Worm (Caenorhabditis elegans) whole organism, young adult: ENCODE results near the gene W09C2.8.

Experiments used
- B0261.1 ChIP-seq: sonication (generic microtip); optimal IDR thresholded peaks from 2 replicates; lab custom pipeline; 2016; ENCODE audit warnings: mild to moderate bottlenecking, missing genetic modification characterization, moderate library complexity, missing compliant biosample characterization
- C17E4.6 ChIP-seq: fragments of 200-800 bp; sonication (Bioruptor generic); IDR thresholded peaks from 2 replicates; pipeline ENCODE4 v1.3.6; 2022; ENCODE audit warnings: missing genetic modification reagents, missing genetic modification characterization, missing compliant biosample characterization
- D2030.7 ChIP-seq: fragments of 200-800 bp; sonication (Bioruptor generic); IDR thresholded peaks from 2 replicates; pipeline ENCODE4 v1.3.6; 2022; ENCODE audit warnings: missing genetic modification reagents, missing genetic modification characterization, missing compliant biosample characterization
- bed-2 ChIP-seq: fragments of 200-800 bp; sonication (Bioruptor generic); IDR thresholded peaks from 2 replicates; pipeline ENCODE4 v1.3.6; 2022; ENCODE audit warnings: missing genetic modification reagents, missing genetic modification characterization, missing compliant biosample characterization
- dox-1 ChIP-seq: fragments of 200-800 bp; sonication (Bioruptor generic); IDR thresholded peaks from 2 replicates; pipeline ENCODE4 v1.3.6; 2022; ENCODE audit warnings: missing genetic modification reagents, missing genetic modification characterization, missing compliant biosample characterization
- egrh-3 ChIP-seq: fragments of 200-800 bp; sonication (Bioruptor generic); IDR thresholded peaks from 2 replicates; pipeline ENCODE4 v1.3.6; 2022; ENCODE audit warnings: missing genetic modification reagents, missing genetic modification characterization, missing compliant biosample characterization
- gei-17 ChIP-seq: fragments of 200-800 bp; sonication (Bioruptor generic); optimal IDR thresholded peaks from 2 replicates; lab custom pipeline; 2018; ENCODE audit warnings: mild to moderate bottlenecking, missing genetic modification characterization, missing compliant biosample characterization
- hsf-1 ChIP-seq: fragments of 200-800 bp; sonication (Bioruptor generic); IDR thresholded peaks from 2 replicates; pipeline ENCODE4 v1.3.6; 2022; ENCODE audit warnings: missing genetic modification reagents, missing genetic modification characterization, missing compliant biosample characterization
- let-526 ChIP-seq: fragments of 200-800 bp; sonication (Bioruptor generic); IDR thresholded peaks from 2 replicates; pipeline ENCODE4 v1.3.6; 2022; ENCODE audit warnings: missing genetic modification reagents, missing genetic modification characterization, missing compliant biosample characterization
- lsy-27 ChIP-seq: sonication (generic microtip); optimal IDR thresholded peaks from 2 replicates; lab custom pipeline; 2017; ENCODE audit warnings: missing genetic modification characterization, mild to moderate bottlenecking, missing compliant biosample characterization, antibody characterized with exemption, missing genotype, borderline replicate concordance; ENCODE audit not compliant: insufficient read depth
- nfya-2 ChIP-seq: fragments of 200-800 bp; sonication (Bioruptor generic); IDR thresholded peaks from 2 replicates; pipeline ENCODE4 v1.3.6; 2022; ENCODE audit warnings: missing genetic modification reagents, missing genetic modification characterization, missing compliant biosample characterization
- somi-1 ChIP-seq: fragments of 200-800 bp; sonication (Bioruptor generic); optimal IDR thresholded peaks from 2 replicates; lab custom pipeline; 2018; ENCODE audit warnings: mild to moderate bottlenecking, missing genetic modification characterization, missing compliant biosample characterization
- tbx-9 ChIP-seq: sonication (generic microtip); optimal IDR thresholded peaks from 2 replicates; lab custom pipeline; 2016; ENCODE audit warnings: borderline replicate concordance, missing genetic modification characterization, inconsistent platforms, missing compliant biosample characterization
- tlf-1 ChIP-seq: fragments of 200-800 bp; sonication (Bioruptor generic); optimal IDR thresholded peaks from 2 replicates; lab custom pipeline; 2018; ENCODE audit warnings: mild to moderate bottlenecking, missing genetic modification characterization, missing compliant biosample characterization
- ztf-25 ChIP-seq: fragments of 200-800 bp; sonication (Bioruptor generic); IDR thresholded peaks from 2 replicates; pipeline ENCODE4 v1.3.6; 2022; ENCODE audit warnings: missing genetic modification reagents, missing genetic modification characterization, missing compliant biosample characterization

Gene W09C2.8

DNA sequence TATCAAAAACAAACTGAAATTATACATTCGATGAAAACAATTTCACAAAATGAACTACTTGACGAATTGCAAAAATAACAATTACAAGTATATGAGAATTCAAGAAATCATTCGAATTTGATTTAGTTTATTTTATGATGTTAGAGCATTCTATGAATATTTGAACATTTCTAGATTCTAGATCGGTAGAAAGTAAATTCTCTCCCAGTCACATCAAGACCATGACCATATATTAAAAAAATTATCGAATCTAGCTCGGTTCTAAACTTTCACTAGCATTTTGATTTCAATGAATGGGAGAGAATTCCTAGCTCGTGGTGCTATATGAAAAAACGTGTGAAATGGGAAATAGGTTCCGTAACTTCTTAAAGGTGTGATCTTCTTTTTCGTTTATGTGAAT is 39.8 kb downstream of the W09C2.8 start:
- TF ChIP-seq bed-2: no peak
- TF ChIP-seq C17E4.6: no peak
- no peak for TF ChIP-seq somi-1 (GFP tag; lab: Kevin White, UChicago)
- TF ChIP-seq let-526: no peak
- TF ChIP-seq tbx-9 (tag; lab: Kevin White, UChicago): no peak
- no peak for TF ChIP-seq tlf-1
- no peak for TF ChIP-seq hsf-1 (GFP tag; lab: Robert Waterston, UW)
- TF ChIP-seq dox-1: no peak
- TF ChIP-seq gei-17: no peak
- TF ChIP-seq lsy-27 (tag; lab: Kevin White, UChicago): no peak
- no peak for TF ChIP-seq ztf-25 (GFP tag; lab: Robert Waterston, UW)
- no peak for TF ChIP-seq nfya-2 (GFP tag; lab: Robert Waterston, UW)
- TF ChIP-seq egrh-3 (GFP tag; lab: Robert Waterston, UW): no peak
- no peak for TF ChIP-seq D2030.7 (GFP tag; lab: Robert Waterston, UW)
- no peak for TF ChIP-seq B0261.1 (tag; lab: Kevin White, UChicago)

DNA sequence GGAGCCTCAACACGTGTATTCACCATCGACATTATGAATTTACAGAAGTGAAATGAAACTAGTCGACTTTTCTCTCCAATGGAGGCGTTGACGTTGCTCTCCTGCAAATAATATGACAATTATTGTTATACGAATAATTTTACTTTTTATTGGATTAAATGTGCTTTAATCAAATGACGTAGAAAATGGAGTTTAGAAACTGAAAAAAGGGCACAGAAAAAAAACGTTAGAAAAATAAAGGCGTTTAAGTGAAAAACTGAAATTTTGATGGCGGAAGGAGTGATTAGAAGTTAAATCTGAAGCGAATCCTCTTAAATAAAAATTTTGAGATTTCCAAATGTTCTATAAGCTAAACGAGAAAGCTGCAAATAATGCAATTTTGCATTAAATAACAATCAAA is 44.2 kb downstream of the W09C2.8 start, which contains the start of gene npr-2:
TSS of gene npr-2 (minus strand) at position 101 of the 400 bp plus-strand sequence.
- TF ChIP-seq let-526: no peak
- TF ChIP-seq, all 124 proteins: peak for 0
